Fruit fly (Drosophila melanogaster): ENCODE measurements around the gene Ice2.

Gene Ice2

dm6 chr3R:21181957-21182356 lies 51.9 kb downstream of the Ice2 start:
- TF ChIP-seq CG7101 (tag; optimal IDR thresholded peaks at IDR 0.05) (no peak), pad (GFP tag; optimal IDR thresholded peaks at IDR 0.05) (no peak), cnc (optimal IDR thresholded peaks at IDR 0.05) (no peak), cic (GFP tag; optimal IDR thresholded peaks at IDR 0.05) (peak; percentile 79), CG33017 (tag; optimal IDR thresholded peaks at IDR 0.05) (no peak), CG14711 (tag; optimal IDR thresholded peaks at IDR 0.05) (no peak), kay (GFP tag; ENCODE audit: borderline replicate concordance) (peak; percentile 80)

All from whole organism, adult.